Worm (Caenorhabditis elegans) whole organism, L1 larva: Measurements from ENCODE around the gene EGAP1.5.

Source experiments
- ama-1 ChIP-seq: fragments of 150-350 bp; optimal IDR thresholded peaks from 2 replicates; lab custom pipeline; 2014
- lin-13 ChIP-seq: fragments of 150-350 bp; optimal IDR thresholded peaks from 2 replicates; lab custom pipeline; 2014; ENCODE audit warnings: missing biosample characterization, missing genetic modification reagents, missing genetic modification characterization
- skn-1 ChIP-seq: fragments of 150-350 bp; optimal IDR thresholded peaks from 2 replicates; lab custom pipeline; 2014; ENCODE audit warnings: missing biosample characterization, missing genetic modification characterization

DNA sequence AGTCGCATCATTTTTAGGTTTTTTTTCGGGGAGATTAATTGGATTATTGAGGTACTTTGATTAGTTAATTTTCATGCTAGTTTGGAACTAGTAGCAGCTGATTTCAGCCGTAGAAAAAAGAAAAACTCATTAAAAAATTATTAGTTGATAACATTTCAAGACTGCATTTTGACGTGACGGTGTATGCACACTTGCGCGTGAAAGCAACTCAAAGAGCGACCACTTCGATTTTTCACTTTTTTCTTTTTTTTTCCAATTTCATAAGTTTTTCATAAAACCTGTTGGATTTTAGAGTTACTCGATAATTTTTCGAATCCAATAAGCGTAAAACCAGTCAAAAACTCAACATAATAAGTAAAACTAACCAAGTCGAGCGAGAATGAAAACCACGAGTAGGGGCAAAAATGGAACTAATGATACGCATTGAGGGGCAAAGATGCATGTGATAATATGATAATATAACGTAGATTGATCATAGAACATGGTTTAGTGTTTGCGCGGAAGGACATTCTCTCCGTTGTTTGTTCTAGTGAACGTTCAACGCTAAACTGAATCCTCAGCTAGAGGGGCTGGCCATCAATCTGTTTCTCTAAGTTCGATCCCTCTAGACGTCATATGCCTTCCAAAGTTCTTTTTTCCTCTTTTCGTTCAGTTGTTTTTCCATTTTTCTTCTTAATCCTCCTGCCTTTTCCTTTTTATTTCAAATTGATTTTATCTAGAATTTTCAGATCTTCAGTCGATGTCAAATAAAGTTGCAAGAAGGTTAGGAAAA, 16.8 kb downstream of the EGAP1.5 start, which contains the start of the genes F25B5.6 and F25B5.3:
- peak; percentile 14 for TF ChIP-seq lin-13 (GFP tag; lab: Kevin White, UChicago)
- no peak for TF ChIP-seq ama-1 (lab: Kevin White, UChicago)
- peak; percentile 53 for TF ChIP-seq skn-1
